Worm (Caenorhabditis elegans): ENCODE results near the gene Y97E10AR.6.

Gene Y97E10AR.6

ce11 chrV:8000929-8001513, 12.7 kb downstream of the Y97E10AR.6 start, which contains the start of gene Y97E10AR.1 (continued):
- no peak for TF ChIP-seq K11D2.4 (GFP tag; IDR thresholded peaks at IDR 0.05)
- no peak for TF ChIP-seq F49E8.2 (tag; optimal IDR thresholded peaks at IDR 0.05; ENCODE audit: insufficient read depth)
- TF ChIP-seq ztf-18 (tag; optimal IDR thresholded peaks at IDR 0.05): peak; percentile 49
- no peak for TF ChIP-seq F57C9.4 (tag; optimal IDR thresholded peaks at IDR 0.05)
- TF ChIP-seq ztf-26 (tag; optimal IDR thresholded peaks at IDR 0.05): no peak
- no peak for TF ChIP-seq efl-1 (GFP tag; optimal IDR thresholded peaks at IDR 0.05)
- no peak for TF ChIP-seq T07F8.4 (tag; optimal IDR thresholded peaks at IDR 0.05)
- no peak for TF ChIP-seq snpc-1.3 (tag; optimal IDR thresholded peaks at IDR 0.05; ENCODE audit: insufficient read depth)
- TF ChIP-seq lin-35 (GFP tag; optimal IDR thresholded peaks at IDR 0.05): peak in 1 of 3 experiments; percentile 80
- no peak for TF ChIP-seq ztf-3 (GFP tag; optimal IDR thresholded peaks at IDR 0.05)
- TF ChIP-seq B0035.1 (tag; optimal IDR thresholded peaks at IDR 0.05): no peak
- TF ChIP-seq attf-6 (GFP tag; IDR thresholded peaks at IDR 0.05): no peak
- no peak for TF ChIP-seq fkh-3 (tag; optimal IDR thresholded peaks at IDR 0.05)
- 0 out of 2 replicates have a peak, but pooled peaks have one; percentile 12 for TF ChIP-seq let-526 (GFP tag; IDR thresholded peaks at IDR 0.05)
- TF ChIP-seq akir-1 (GFP tag; optimal IDR thresholded peaks at IDR 0.05): no peak
- TF ChIP-seq attf-3 (GFP tag; conservative IDR thresholded peaks at IDR 0.05): no peak
- TF ChIP-seq madf-10 (tag; optimal IDR thresholded peaks at IDR 0.05): peak; percentile 29
- no peak for TF ChIP-seq aptf-2 (GFP tag; conservative IDR thresholded peaks at IDR 0.05)
- peak; percentile 1 for TF ChIP-seq snpc-3.4 (tag; optimal IDR thresholded peaks at IDR 0.05)
- no peak for TF ChIP-seq gei-17 (GFP tag; optimal IDR thresholded peaks at IDR 0.05)
- no peak for TF ChIP-seq tbx-9 (tag; optimal IDR thresholded peaks at IDR 0.05; ENCODE audit: borderline replicate concordance)
- no peak for TF ChIP-seq ccch-3 (GFP tag; optimal IDR thresholded peaks at IDR 0.05)
- TF ChIP-seq Y53G8AR.9 (GFP tag; conservative IDR thresholded peaks at IDR 0.05): 0 out of 2 replicates have a peak, but pooled peaks have one; percentile 68
- TF ChIP-seq B0261.1 (tag; optimal IDR thresholded peaks at IDR 0.05): no peak
- no peak for TF ChIP-seq cebp-2 (GFP tag; IDR thresholded peaks at IDR 0.05)
- no peak for TF ChIP-seq bed-2 (GFP tag; IDR thresholded peaks at IDR 0.05)
- TF ChIP-seq sptf-2 (GFP tag; optimal IDR thresholded peaks at IDR 0.05): no peak
- TF ChIP-seq atf-7 (tag; optimal IDR thresholded peaks at IDR 0.05): peak; percentile 85
- TF ChIP-seq hsf-1 (GFP tag; IDR thresholded peaks at IDR 0.05): no peak
- TF ChIP-seq hlh-26 (GFP tag; conservative IDR thresholded peaks at IDR 0.05): no peak
- TF ChIP-seq hmg-1.2 (GFP tag; IDR thresholded peaks at IDR 0.05): peak; percentile 77
- no peak for TF ChIP-seq nhr-27 (tag; optimal IDR thresholded peaks at IDR 0.05)
- no peak for TF ChIP-seq nhr-120 (GFP tag; IDR thresholded peaks at IDR 0.05)
- TF ChIP-seq lir-1 (GFP tag; conservative IDR thresholded peaks at IDR 0.05): no peak
- TF ChIP-seq zim-3 (tag; optimal IDR thresholded peaks at IDR 0.05): no peak
- TF ChIP-seq lin-54 (GFP tag; optimal IDR thresholded peaks at IDR 0.05): no peak
- TF ChIP-seq unc-62 (GFP tag; optimal IDR thresholded peaks at IDR 0.05): peak; percentile 78
- no peak; the same call in 1 of the 2 replicates for TF ChIP-seq mcd-1 (GFP tag; IDR thresholded peaks at IDR 0.05)
- no peak for TF ChIP-seq ztf-25 (GFP tag; IDR thresholded peaks at IDR 0.05)
- peak; percentile 81 for TF ChIP-seq K12H6.12 (tag; optimal IDR thresholded peaks at IDR 0.05)
- no peak for TF ChIP-seq madf-8 (GFP tag; conservative IDR thresholded peaks at IDR 0.05)
- 0 out of 2 replicates have a peak, but pooled peaks have one; percentile 21 for TF ChIP-seq rcor-1 (GFP tag; IDR thresholded peaks at IDR 0.05)
- TF ChIP-seq bed-1 (GFP tag; IDR thresholded peaks at IDR 0.05): no peak
- TF ChIP-seq tbp1 (GFP tag; optimal IDR thresholded peaks at IDR 0.05): no peak
- no peak for TF ChIP-seq unc-130 (GFP tag; optimal IDR thresholded peaks at IDR 0.05)
- no peak for TF ChIP-seq xnd-1 (tag; optimal IDR thresholded peaks at IDR 0.05)
- TF ChIP-seq ceh-58 (GFP tag; IDR thresholded peaks at IDR 0.05): no peak
- no peak for TF ChIP-seq F57A8.1 (GFP tag; optimal IDR thresholded peaks at IDR 0.05)

Data from whole organism, young adult.